Fruit fly (Drosophila melanogaster) Kc167 (cell line): ENCODE results near the gene CG13455.

Source experiments
- Myc ChIP-seq: fragments of >200 bp; optimal IDR thresholded peaks from 2 replicates; lab custom pipeline; 2017; ENCODE audit warnings: missing external identifiers
- Sin3A ChIP-seq: fragments of >200 bp; optimal IDR thresholded peaks from 2 replicates; lab custom pipeline; 2018; ENCODE audit warnings: missing external identifiers
- h ChIP-seq: fragments of >200 bp; optimal IDR thresholded peaks from 3 replicates; lab custom pipeline; 2018; ENCODE audit warnings: missing external identifiers
- insv ChIP-seq: fragments of >200 bp; optimal IDR thresholded peaks from 3 replicates; lab custom pipeline; 2018; ENCODE audit warnings: missing external identifiers
- psq ChIP-seq: fragments of >200 bp; optimal IDR thresholded peaks from 2 replicates; lab custom pipeline; 2017; ENCODE audit warnings: missing external identifiers
- ttk ChIP-seq: sonication (Bioruptor generic); optimal IDR thresholded peaks from 2 replicates; lab custom pipeline; 2017; ENCODE audit warnings: missing external identifiers

CG13455 gene

dm6 chr3L:15535228-15535598 is 38.8 kb downstream of the CG13455 start, which contains the start of gene CrebA:
TSS of gene CrebA (plus strand) at chr3L:15535395.
- TF ChIP-seq insv (lab: Kevin White, UChicago) (no peak), h (no peak), psq (lab: Kevin White, UChicago) (no peak), Sin3A (lab: Kevin White, UChicago) (no peak), Myc (no peak), ttk (no peak)

- TF ChIP-seq h (no peak), Sin3A (lab: Kevin White, UChicago) (no peak), psq (lab: Kevin White, UChicago) (no peak), ttk (no peak), insv (lab: Kevin White, UChicago) (no peak), Myc (no peak)
Observed at dm6 chr3L:15535800-15536225, 39.4 kb downstream of the CG13455 start.

dm6 chr3L:15536550-15536949 is 40.2 kb downstream of the CG13455 start:
- no peak for TF ChIP-seq psq (lab: Kevin White, UChicago)
- TF ChIP-seq Sin3A (lab: Kevin White, UChicago): no peak
- no peak for TF ChIP-seq h
- no peak for TF ChIP-seq insv (lab: Kevin White, UChicago)
- no peak for TF ChIP-seq ttk
- no peak for TF ChIP-seq Myc

- TF ChIP-seq Myc: no peak
- no peak for TF ChIP-seq insv (lab: Kevin White, UChicago)
- no peak for TF ChIP-seq h
- TF ChIP-seq ttk: no peak
- TF ChIP-seq psq (lab: Kevin White, UChicago): no peak
- no peak for TF ChIP-seq Sin3A (lab: Kevin White, UChicago)
Observed at dm6 chr3L:15537916-15538581, 41.7 kb downstream of the CG13455 start.

- TF ChIP-seq psq (lab: Kevin White, UChicago) (no peak), Myc (no peak), insv (lab: Kevin White, UChicago) (no peak), h (no peak), Sin3A (lab: Kevin White, UChicago) (no peak), ttk (no peak)
Observed at dm6 chr3L:15538582-15539490, 42.5 kb downstream of the CG13455 start.

dm6 chr3L:15539903-15540409 is 43.6 kb downstream of the CG13455 start:
- TF ChIP-seq Sin3A (lab: Kevin White, UChicago): no peak
- no peak for TF ChIP-seq ttk

dm6 chr3L:15540682-15541081 is 44.3 kb downstream of the CG13455 start:
- no peak for TF ChIP-seq Myc
- no peak for TF ChIP-seq Sin3A (lab: Kevin White, UChicago)

- TF ChIP-seq Myc: no peak
- no peak for TF ChIP-seq h
- TF ChIP-seq ttk: no peak
- TF ChIP-seq Sin3A (lab: Kevin White, UChicago): no peak
Observed at dm6 chr3L:15541281-15541680, 44.9 kb downstream of the CG13455 start.

dm6 chr3L:15543049-15543448 is 46.7 kb downstream of the CG13455 start:
- TF ChIP-seq psq (lab: Kevin White, UChicago) (no peak), Myc (no peak), h (no peak), ttk (no peak), insv (lab: Kevin White, UChicago) (no peak), Sin3A (lab: Kevin White, UChicago) (no peak)

- TF ChIP-seq h (no peak), ttk (no peak), Sin3A (lab: Kevin White, UChicago) (no peak), Myc (no peak), psq (lab: Kevin White, UChicago) (no peak), insv (lab: Kevin White, UChicago) (no peak)
Observed at dm6 chr3L:15543467-15543866, 47.1 kb downstream of the CG13455 start.

dm6 chr3L:15544455-15545415 is 48.4 kb downstream of the CG13455 start:
- TF ChIP-seq Sin3A (lab: Kevin White, UChicago) (no peak), h (no peak), psq (lab: Kevin White, UChicago) (no peak), ttk (no peak), Myc (no peak), insv (lab: Kevin White, UChicago) (no peak)

- no peak for TF ChIP-seq insv (lab: Kevin White, UChicago)
- no peak for TF ChIP-seq Sin3A (lab: Kevin White, UChicago)
- no peak for TF ChIP-seq h
- TF ChIP-seq ttk: no peak
- TF ChIP-seq psq (lab: Kevin White, UChicago): no peak
- no peak for TF ChIP-seq Myc
Observed at dm6 chr3L:15547187-15547790, 50.9 kb downstream of the CG13455 start.
